Worm (Caenorhabditis elegans) whole organism, midembryonic: ENCODE results near the gene F23F12.12.

Experiments
- T22C8.4 ChIP-seq: fragments of 200-800 bp; sonication (Bioruptor generic); IDR thresholded peaks from 2 replicates; pipeline ENCODE4 v1.3.6; 2022; ENCODE audit warnings: missing genetic modification characterization, missing compliant biosample characterization
- cog-1 ChIP-seq: sonication (generic microtip); optimal IDR thresholded peaks from 2 replicates; lab custom pipeline; 2016; ENCODE audit warnings: missing genetic modification characterization, missing compliant biosample characterization
- flt-1 ChIP-seq: fragments of 200-800 bp; sonication (Bioruptor generic); IDR thresholded peaks from 2 replicates; pipeline ENCODE4 v1.3.6; 2022; ENCODE audit warnings: missing genetic modification characterization, missing compliant biosample characterization
- klf-2 ChIP-seq: fragments of 200-800 bp; sonication (Bioruptor generic); conservative IDR thresholded peaks from 2 replicates; pipeline ENCODE4 v1.3.6; 2022; ENCODE audit warnings: missing genetic modification reagents, missing genetic modification characterization, missing compliant biosample characterization
- med-1 ChIP-seq: sonication (generic microtip); optimal IDR thresholded peaks from 2 replicates; lab custom pipeline; 2017; ENCODE audit warnings: missing genetic modification characterization, mild to moderate bottlenecking, missing compliant biosample characterization, antibody characterized with exemption, missing genetic modification reagents; ENCODE audit not compliant: insufficient read depth
- ref-1 ChIP-seq: fragments of 200-800 bp; sonication (Bioruptor generic); conservative IDR thresholded peaks from 2 replicates; pipeline ENCODE4 v1.3.6; 2022; ENCODE audit warnings: missing genetic modification reagents, missing genetic modification characterization, missing compliant biosample characterization
- tab-1 ChIP-seq: fragments of 200-800 bp; sonication (Bioruptor generic); IDR thresholded peaks from 2 replicates; pipeline ENCODE4 v1.3.6; 2022; ENCODE audit warnings: missing genetic modification characterization, missing compliant biosample characterization
- ztf-23 ChIP-seq: fragments of 200-800 bp; sonication (Bioruptor generic); IDR thresholded peaks from 2 replicates; pipeline ENCODE4 v1.3.6; 2022; ENCODE audit warnings: missing genetic modification reagents, missing genetic modification characterization, missing compliant biosample characterization
- ztf-29 ChIP-seq: fragments of 200-800 bp; sonication (Bioruptor generic); IDR thresholded peaks from 2 replicates; pipeline ENCODE4 v1.3.6; 2022; ENCODE audit warnings: missing genetic modification reagents, missing genetic modification characterization, missing compliant biosample characterization

The F23F12.12 gene

DNA sequence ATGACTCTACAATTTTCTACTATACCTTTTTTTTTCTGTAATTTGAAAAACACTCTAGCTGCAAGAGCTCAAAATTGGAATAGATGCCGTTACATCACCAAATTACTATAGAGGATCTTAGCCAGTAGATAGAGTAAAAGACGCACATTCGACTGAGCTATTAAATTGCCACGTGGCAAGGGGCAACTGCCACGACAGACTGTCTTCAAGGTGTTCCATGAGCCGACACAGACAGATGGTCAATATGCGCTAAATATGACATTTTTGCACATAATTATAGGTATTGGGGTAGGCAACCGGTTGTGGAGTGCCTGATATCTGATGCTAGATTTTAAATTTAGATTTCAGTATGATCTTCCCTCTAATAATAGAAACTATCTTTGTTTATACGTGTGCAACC lies 28.5 kb upstream of the F23F12.12 start:
- TF ChIP-seq tab-1 (GFP tag; lab: Robert Waterston, UW) (no peak), ztf-29 (no peak), flt-1 (GFP tag; lab: Robert Waterston, UW) (no peak), cog-1 (tag; lab: Kevin White, UChicago) (no peak), klf-2 (no peak), T22C8.4 (no peak), ref-1 (GFP tag; lab: Robert Waterston, UW) (no peak), med-1 (no peak), ztf-23 (no peak)

DNA sequence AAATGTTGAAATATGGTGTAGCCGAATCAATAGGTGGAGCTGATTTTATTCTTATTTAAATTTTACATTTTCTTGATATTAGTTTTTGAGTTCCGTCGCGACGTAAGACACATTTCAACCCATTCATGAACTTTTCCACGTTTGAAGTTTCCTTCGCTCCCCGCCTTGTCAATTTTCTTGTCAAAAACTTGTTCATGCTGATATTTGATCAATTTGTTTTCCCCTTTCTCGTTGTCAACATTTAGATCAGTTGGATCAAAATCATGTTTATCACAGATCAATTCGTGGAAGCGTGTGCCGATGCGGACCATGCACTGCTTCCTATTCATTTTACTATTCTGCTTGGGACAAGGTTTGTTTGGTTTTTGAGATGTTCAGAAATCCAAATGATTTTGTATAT lies 25.0 kb upstream of the F23F12.12 start, which contains the start of gene chtb-2:
TSS of gene chtb-2 (plus strand) at position 301 of the 400 bp plus-strand sequence.
- TF ChIP-seq cog-1 (tag; lab: Kevin White, UChicago): no peak
- no peak for TF ChIP-seq ztf-23
- no peak for TF ChIP-seq T22C8.4
- no peak for TF ChIP-seq flt-1 (GFP tag; lab: Robert Waterston, UW)
- no peak for TF ChIP-seq ref-1 (GFP tag; lab: Robert Waterston, UW)
- no peak for TF ChIP-seq tab-1 (GFP tag; lab: Robert Waterston, UW)
- no peak for TF ChIP-seq med-1
- no peak for TF ChIP-seq klf-2
- TF ChIP-seq ztf-29: no peak

DNA sequence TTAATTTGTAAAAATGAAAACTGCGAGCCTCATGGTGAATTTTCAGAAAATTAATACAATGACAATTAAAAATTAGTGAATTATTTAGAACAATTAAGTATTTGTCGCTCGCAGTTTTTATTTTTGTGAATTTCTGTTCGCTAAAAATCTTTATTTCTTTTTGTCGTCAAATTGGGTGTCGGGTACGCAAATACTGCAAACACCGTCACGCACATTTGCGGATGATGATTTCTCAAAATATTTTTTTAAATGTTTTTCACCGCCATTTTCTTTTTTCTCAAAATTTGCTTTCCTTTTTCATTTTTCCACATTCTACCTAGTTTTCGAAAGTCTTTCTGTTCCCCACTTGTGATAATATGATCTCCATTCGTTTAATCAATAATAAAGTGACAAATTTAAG lies 19.0 kb upstream of the F23F12.12 start:
- no peak for TF ChIP-seq T22C8.4
- TF ChIP-seq tab-1 (GFP tag; lab: Robert Waterston, UW): no peak
- no peak for TF ChIP-seq cog-1 (tag; lab: Kevin White, UChicago)
- no peak for TF ChIP-seq klf-2
- no peak for TF ChIP-seq med-1
- TF ChIP-seq ref-1 (GFP tag; lab: Robert Waterston, UW): no peak
- no peak for TF ChIP-seq flt-1 (GFP tag; lab: Robert Waterston, UW)
- TF ChIP-seq ztf-23: no peak
- no peak for TF ChIP-seq ztf-29

DNA sequence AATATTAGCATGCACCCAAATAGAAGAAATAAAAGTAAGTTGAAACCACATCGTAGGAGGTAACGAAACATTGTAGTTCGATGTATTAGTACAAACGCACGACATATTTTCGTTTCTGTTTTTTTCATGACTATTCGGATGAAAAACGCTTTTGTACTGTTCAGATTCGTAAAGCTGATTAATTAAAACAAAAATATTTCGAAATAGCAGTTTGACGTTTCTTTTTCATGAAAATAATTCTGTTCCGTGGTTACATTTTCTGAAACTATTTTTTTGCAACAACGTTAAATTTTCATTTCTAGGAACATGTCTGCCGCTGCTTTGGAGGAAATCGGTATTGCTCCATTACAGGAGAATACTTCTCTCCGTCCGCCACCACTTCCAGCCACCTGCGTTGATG lies 18.4 kb upstream of the F23F12.12 start, which contains the start of gene rpt-3:
TSS of gene rpt-3 (plus strand) at position 301 of the 400 bp plus-strand sequence.
- TF ChIP-seq cog-1 (tag; lab: Kevin White, UChicago) (no peak), ref-1 (GFP tag; lab: Robert Waterston, UW) (no peak), ztf-29 (no peak), klf-2 (no peak), tab-1 (GFP tag; lab: Robert Waterston, UW) (no peak), ztf-23 (no peak), flt-1 (GFP tag; lab: Robert Waterston, UW) (no peak), T22C8.4 (no peak), med-1 (no peak)

DNA sequence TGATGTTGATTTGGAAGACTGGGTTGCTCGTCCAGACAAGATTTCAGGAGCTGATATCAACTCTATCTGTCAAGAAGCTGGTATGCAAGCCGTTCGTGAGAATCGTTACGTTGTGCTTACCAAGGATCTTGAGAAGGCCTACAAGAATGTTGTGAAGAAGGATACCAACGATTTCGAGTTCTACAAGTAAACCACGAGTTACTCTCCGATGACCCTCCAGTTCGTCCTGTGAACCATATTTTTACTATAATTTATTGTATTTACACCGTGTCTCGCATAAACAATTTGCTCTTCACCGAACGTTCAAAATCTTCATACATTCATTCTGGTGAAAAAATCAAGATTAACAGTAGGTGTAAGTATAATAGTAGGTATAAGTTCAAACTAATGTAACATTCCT lies 16.9 kb upstream of the F23F12.12 start:
- TF ChIP-seq klf-2 (no peak), tab-1 (GFP tag; lab: Robert Waterston, UW) (no peak), med-1 (no peak), ztf-23 (no peak), T22C8.4 (no peak), ref-1 (GFP tag; lab: Robert Waterston, UW) (no peak), ztf-29 (no peak), flt-1 (GFP tag; lab: Robert Waterston, UW) (no peak), cog-1 (tag; lab: Kevin White, UChicago) (no peak)

DNA sequence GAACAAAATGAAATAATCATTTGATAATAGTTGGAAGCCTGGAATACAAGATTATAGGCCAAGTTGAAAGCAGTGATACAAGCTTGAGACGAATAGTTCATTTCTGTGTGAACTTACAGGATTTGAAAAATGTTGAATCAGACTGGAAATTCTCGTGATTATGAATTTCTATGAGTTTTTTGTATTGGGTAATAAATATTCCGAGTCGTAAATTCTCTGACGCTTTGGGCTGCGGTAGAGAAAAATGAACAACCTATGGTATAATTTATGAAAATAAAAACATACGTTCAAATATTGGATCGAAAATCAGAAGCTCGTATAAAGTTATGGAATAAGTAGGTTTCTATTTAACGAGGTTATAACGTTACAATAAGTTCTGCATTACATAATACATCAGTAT lies 15.1 kb upstream of the F23F12.12 start, which contains the start of gene srb-11:
TSS of gene srb-11 (minus strand) at position 101 of the 400 bp plus-strand sequence.
- no peak for TF ChIP-seq tab-1 (GFP tag; lab: Robert Waterston, UW)
- TF ChIP-seq ref-1 (GFP tag; lab: Robert Waterston, UW): no peak

DNA sequence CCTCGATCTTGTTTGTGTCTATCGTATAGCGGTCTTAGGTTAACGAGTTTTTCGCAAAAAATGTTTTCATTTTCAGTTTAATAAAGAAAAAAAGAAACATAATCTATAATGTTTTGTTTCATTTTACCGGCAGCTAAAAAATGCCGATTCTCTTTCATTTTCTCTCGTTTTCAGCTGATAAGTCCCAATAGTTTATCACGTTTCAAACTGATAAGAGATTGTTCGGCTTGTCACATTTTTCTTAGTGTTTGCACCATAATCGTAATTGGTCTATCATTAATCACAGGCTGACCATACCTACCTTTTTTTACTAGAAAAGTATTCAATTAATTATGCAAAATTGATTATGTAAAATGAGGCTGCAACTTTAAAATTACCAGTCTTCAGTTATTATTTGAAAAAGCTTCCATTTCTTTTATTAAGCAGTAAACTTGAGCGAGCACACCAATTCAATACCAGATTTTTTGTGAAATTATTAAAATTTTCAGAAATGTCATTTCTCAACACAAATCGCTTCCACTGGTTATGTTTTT lies 12.7 kb upstream of the F23F12.12 start, which contains the start of gene F23F12.13:
TSS of gene F23F12.13 (plus strand) at position 483 of the 533 bp plus-strand sequence.
- TF ChIP-seq ztf-23: no peak
- TF ChIP-seq flt-1 (GFP tag; lab: Robert Waterston, UW): no peak
- TF ChIP-seq med-1: no peak
- no peak for TF ChIP-seq T22C8.4
- no peak for TF ChIP-seq cog-1 (tag; lab: Kevin White, UChicago)
- no peak for TF ChIP-seq ref-1 (GFP tag; lab: Robert Waterston, UW)
- TF ChIP-seq ztf-29: no peak
- no peak for TF ChIP-seq tab-1 (GFP tag; lab: Robert Waterston, UW)
- TF ChIP-seq klf-2: no peak

DNA sequence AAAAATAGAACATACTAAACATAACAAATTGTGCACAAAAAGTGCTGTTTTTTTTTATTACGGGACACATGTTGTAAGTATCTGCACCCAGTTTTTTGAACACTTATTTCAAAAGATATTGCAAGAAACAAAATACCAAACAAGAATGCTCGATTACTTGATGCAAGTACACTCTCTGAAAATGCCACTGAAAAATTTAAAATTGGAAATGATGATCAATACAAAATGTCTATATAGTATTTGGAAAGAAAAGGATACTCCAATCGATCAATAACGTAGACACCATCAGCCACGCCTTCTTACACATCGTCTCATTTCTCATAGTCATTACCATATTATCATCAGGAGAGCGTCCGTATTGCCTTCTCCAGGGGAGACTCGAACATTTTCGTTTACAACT lies 9.8 kb upstream of the F23F12.12 start, which contains the start of gene sdz-15:
TSS of gene sdz-15 (plus strand) at position 301 of the 400 bp plus-strand sequence.
- TF ChIP-seq ztf-23 (no peak), klf-2 (no peak), tab-1 (GFP tag; lab: Robert Waterston, UW) (no peak), T22C8.4 (no peak), flt-1 (GFP tag; lab: Robert Waterston, UW) (no peak), ref-1 (GFP tag; lab: Robert Waterston, UW) (no peak), med-1 (no peak), cog-1 (tag; lab: Kevin White, UChicago) (no peak), ztf-29 (no peak)

DNA sequence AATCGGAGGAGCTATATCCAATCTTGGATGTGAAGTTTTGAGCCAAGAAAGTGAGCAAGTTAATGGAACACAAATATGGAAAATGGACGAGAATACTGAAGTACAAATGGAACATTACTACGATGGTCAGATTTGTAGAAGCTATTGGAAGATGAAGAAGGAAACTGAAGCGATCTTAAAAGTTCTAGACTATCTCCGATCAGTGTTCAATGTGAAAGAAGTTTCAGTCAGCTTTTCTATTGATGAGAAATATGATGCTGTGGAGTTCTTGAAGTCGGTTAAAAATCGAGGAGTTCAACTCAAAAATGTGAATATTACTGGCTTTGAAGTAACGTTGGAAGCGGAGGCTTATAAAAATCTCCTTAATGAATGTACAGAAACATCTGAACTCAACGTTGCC lies 8.8 kb upstream of the F23F12.12 start:
- TF ChIP-seq cog-1 (tag; lab: Kevin White, UChicago): no peak
- TF ChIP-seq ref-1 (GFP tag; lab: Robert Waterston, UW): no peak
- no peak for TF ChIP-seq med-1
- no peak for TF ChIP-seq flt-1 (GFP tag; lab: Robert Waterston, UW)
- no peak for TF ChIP-seq ztf-23
- no peak for TF ChIP-seq tab-1 (GFP tag; lab: Robert Waterston, UW)
- no peak for TF ChIP-seq ztf-29
- TF ChIP-seq T22C8.4: no peak
- no peak for TF ChIP-seq klf-2

DNA sequence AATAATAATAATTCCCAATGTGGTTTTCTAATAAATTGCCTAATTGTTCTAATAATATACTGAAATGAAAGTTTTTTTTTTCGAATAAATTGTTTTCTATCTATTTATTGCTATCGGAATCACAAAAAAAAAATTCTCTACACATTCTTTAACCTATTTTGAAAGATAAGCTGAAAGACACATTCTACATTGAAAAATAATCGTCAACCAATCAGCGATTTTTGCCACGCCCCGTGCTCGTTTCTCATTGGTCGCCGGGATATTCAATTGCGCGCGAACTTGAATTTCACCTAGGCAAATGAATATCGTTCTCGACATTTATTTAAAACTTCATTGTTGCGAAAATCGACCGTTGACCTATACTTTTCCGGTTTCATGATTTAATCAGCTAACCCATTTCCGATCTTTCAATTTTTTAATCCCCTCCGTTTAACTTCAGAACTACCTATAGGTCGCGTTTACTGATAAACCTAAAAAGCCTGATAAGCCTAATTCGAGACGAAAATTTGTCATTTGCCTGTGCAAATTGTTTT lies 7.8 kb upstream of the F23F12.12 start, which contains the start of gene F23F12.3:
TSS of gene F23F12.3 (plus strand) at position 483 of the 533 bp plus-strand sequence.
- TF ChIP-seq ref-1 (GFP tag; lab: Robert Waterston, UW) (no peak), cog-1 (tag; lab: Kevin White, UChicago) (no peak), med-1 (no peak), klf-2 (no peak), ztf-29 (no peak), T22C8.4 (no peak), flt-1 (GFP tag; lab: Robert Waterston, UW) (no peak), tab-1 (GFP tag; lab: Robert Waterston, UW) (no peak), ztf-23 (no peak)
